Worm (Caenorhabditis elegans) whole organism, L4/young adult: ENCODE data around the gene dlg-1.

ENCODE experiments used
- W03F9.2 ChIP-seq: fragments of 150-350 bp; optimal IDR thresholded peaks from 2 replicates; lab custom pipeline; 2014; ENCODE audit warnings: missing biosample characterization, missing genetic modification characterization
- dao-5 ChIP-seq: sonication (generic microtip); optimal IDR thresholded peaks from 2 replicates; lab custom pipeline; 2016; ENCODE audit warnings: missing genotype, missing genetic modification characterization, moderate library complexity, missing compliant biosample characterization
- him-1 ChIP-seq: sonication (generic microtip); optimal IDR thresholded peaks from 2 replicates; lab custom pipeline; 2016; ENCODE audit warnings: missing genotype, missing genetic modification reagents, missing genetic modification characterization, missing compliant biosample characterization

DNA sequence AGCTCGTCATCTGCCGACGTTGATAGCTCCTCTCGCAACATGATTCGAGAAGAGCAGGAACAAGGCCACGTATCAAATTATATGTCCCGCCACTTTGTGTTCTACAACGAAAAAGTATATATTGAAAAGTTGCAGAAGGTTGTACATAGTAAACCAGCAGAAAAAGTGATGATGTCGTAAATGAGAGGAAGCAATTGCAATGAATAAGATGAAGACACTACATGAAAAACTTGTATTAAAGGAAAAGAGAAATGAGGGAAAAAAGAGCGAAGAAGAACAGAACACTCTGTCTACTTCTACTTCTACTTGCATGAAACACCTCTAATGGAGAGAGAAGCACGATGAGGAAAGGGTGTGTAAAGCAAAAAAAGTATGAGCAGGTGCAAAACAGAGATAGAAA is 25.6 kb downstream of the dlg-1 start, which contains the start of gene T23F2.2:
- no peak for TF ChIP-seq W03F9.2 (tag; lab: Kevin White, UChicago)
- TF ChIP-seq him-1 (tag; lab: Kevin White, UChicago): no peak
- no peak for TF ChIP-seq dao-5 (tag; lab: Kevin White, UChicago)
